Fruit fly (Drosophila melanogaster): ENCODE measurements around the gene Tpt.

Gene Tpt

dm6 chr3L:8405123-8405522 lies at the start of gene Tpt, which contains the start of the genes mkg-p and CG13667 (continued):
- TF ChIP-seq D (optimal IDR thresholded peaks at IDR 0.05) (no peak), D (GFP tag; optimal IDR thresholded peaks at IDR 0.05) (no peak), CG13775 (GFP tag; optimal IDR thresholded peaks at IDR 0.05) (no peak), Hmx (GFP tag; optimal IDR thresholded peaks at IDR 0.05) (no peak), CG12236 (GFP tag; optimal IDR thresholded peaks at IDR 0.05) (no peak), pum (GFP tag; optimal IDR thresholded peaks at IDR 0.05) (no peak), dimm (GFP tag; IDR thresholded peaks at IDR 0.05) (no peak), CG1024 (GFP tag; IDR thresholded peaks at IDR 0.05) (no peak), Dip3 (GFP tag; optimal IDR thresholded peaks at IDR 0.05) (no peak), CG6175 (GFP tag; IDR thresholded peaks at IDR 0.05) (no peak), CG5953 (GFP tag; IDR thresholded peaks at IDR 0.05) (no peak), lola (GFP tag; optimal IDR thresholded peaks at IDR 0.05) (no peak), CG16815 (GFP tag; optimal IDR thresholded peaks at IDR 0.05) (no peak), CG3407 (GFP tag; optimal IDR thresholded peaks at IDR 0.05) (no peak), emc (GFP tag; optimal IDR thresholded peaks at IDR 0.05) (no peak), grau (tag; optimal IDR thresholded peaks at IDR 0.05) (no peak), Meics (GFP tag; optimal IDR thresholded peaks at IDR 0.05) (no peak), slbo (GFP tag; IDR thresholded peaks at IDR 0.05) (no peak), insv (GFP tag; optimal IDR thresholded peaks at IDR 0.05) (no peak), CG10209 (GFP tag; optimal IDR thresholded peaks at IDR 0.05) (no peak), CG4404 (GFP tag; IDR thresholded peaks at IDR 0.05) (no peak), lmd (GFP tag; IDR thresholded peaks at IDR 0.05) (no peak), CG5180 (GFP tag; optimal IDR thresholded peaks at IDR 0.05) (no peak), CG9817 (tag; optimal IDR thresholded peaks at IDR 0.05) (no peak), CG6765 (GFP tag; optimal IDR thresholded peaks at IDR 0.05) (no peak), CG11085 (GFP tag; IDR thresholded peaks at IDR 0.05) (no peak), CG2116 (GFP tag; optimal IDR thresholded peaks at IDR 0.05) (peak; percentile 66), CG15696 (tag; optimal IDR thresholded peaks at IDR 0.05) (no peak), pnt (GFP tag; optimal IDR thresholded peaks at IDR 0.05) (no peak), MTF-1 (GFP tag; optimal IDR thresholded peaks at IDR 0.05; ENCODE audit: borderline replicate concordance) (no peak), unc-4 (GFP tag; IDR thresholded peaks at IDR 0.05; ENCODE audit: partially characterized antibody) (peak; percentile 87), CG18599 (GFP tag; optimal IDR thresholded peaks at IDR 0.05) (no peak), CHES-1-like (GFP tag; optimal IDR thresholded peaks at IDR 0.05) (peak; percentile 81), CG31224 (GFP tag; IDR thresholded peaks at IDR 0.05) (no peak), disco-r (GFP tag; optimal IDR thresholded peaks at IDR 0.05) (no peak), ind (GFP tag; optimal IDR thresholded peaks at IDR 0.05) (no peak), CG7839 (tag; optimal IDR thresholded peaks at IDR 0.05) (no peak), B-H1 (GFP tag; IDR thresholded peaks at IDR 0.05) (no peak), inv (GFP tag; IDR thresholded peaks at IDR 0.05; ENCODE audit: partially characterized antibody) (peak; percentile 78), zen2 (GFP tag; IDR thresholded peaks at IDR 0.05; ENCODE audit: partially characterized antibody) (peak; percentile 35; the same call in 1 of the 3 replicates), Ptx1 (GFP tag; IDR thresholded peaks at IDR 0.05) (no peak), Ets97D (GFP tag; optimal IDR thresholded peaks at IDR 0.05) (peak; percentile 60), Camta (GFP tag; optimal IDR thresholded peaks at IDR 0.05) (no peak), exex (tag; optimal IDR thresholded peaks at IDR 0.05) (no peak), unpg (GFP tag; optimal IDR thresholded peaks at IDR 0.05) (no peak), Ada2b (GFP tag; IDR thresholded peaks at IDR 0.05) (no peak), bcd (GFP tag; optimal IDR thresholded peaks at IDR 0.05) (no peak), CG30431 (GFP tag; optimal IDR thresholded peaks at IDR 0.05) (no peak), Lpt (GFP tag; optimal IDR thresholded peaks at IDR 0.05) (no peak), MBD-R2 (GFP tag; IDR thresholded peaks at IDR 0.05) (peak; percentile 69; the same call in 1 of the 2 replicates), en (GFP tag; optimal IDR thresholded peaks at IDR 0.05) (no peak), CG14965 (GFP tag; optimal IDR thresholded peaks at IDR 0.05; ENCODE audit: borderline replicate concordance) (no peak)

All from whole organism, embryonic.